Worm (Caenorhabditis elegans): Measurements from ENCODE around the gene lge-1.

- TF ChIP-seq unc-86 (tag; optimal IDR thresholded peaks at IDR 0.05) (no peak), ceh-19 (GFP tag; optimal IDR thresholded peaks at IDR 0.05) (no peak), syd-9 (tag; optimal IDR thresholded peaks at IDR 0.05) (no peak), pag-3 (tag; optimal IDR thresholded peaks at IDR 0.05; ENCODE audit: borderline replicate concordance) (no peak), nhr-11 (tag; optimal IDR thresholded peaks at IDR 0.05) (no peak)
Observed at ce11 chrX:10958427-10958826, 7.9 kb upstream of the lge-1 start, which contains the start of gene nlp-19.

All from whole organism, late embryonic.